Worm (Caenorhabditis elegans) whole organism, L2 larva: ENCODE measurements around the gene pitr-5.

Experiments used
- aly-2 ChIP-seq: fragments of 150-350 bp; optimal IDR thresholded peaks from 2 replicates; lab custom pipeline; 2014; ENCODE audit warnings: missing biosample characterization, missing genetic modification characterization
- lin-13 ChIP-seq: fragments of 150-350 bp; optimal IDR thresholded peaks from 2 replicates; lab custom pipeline; 2014; ENCODE audit warnings: missing biosample characterization, missing genetic modification reagents, missing genetic modification characterization
- lsy-2 ChIP-seq, 2 experiments: fragments of 150-350 bp in 1 of 2; sonication (generic microtip) in 1 of 2; optimal IDR thresholded peaks; 2 replicates each; lab custom pipeline; 2014 to 2017; ENCODE audit warnings: missing biosample characterization in 2 of 2, missing genetic modification characterization in 2 of 2
- nhr-12 ChIP-seq: fragments of 150-350 bp; optimal IDR thresholded peaks from 2 replicates; lab custom pipeline; 2014; ENCODE audit warnings: missing biosample characterization, missing genetic modification characterization
- nhr-23 ChIP-seq: fragments of 150-350 bp; optimal IDR thresholded peaks from 2 replicates; lab custom pipeline; 2014; ENCODE audit warnings: missing biosample characterization, missing genetic modification reagents, missing genetic modification characterization
- skn-1 ChIP-seq: sonication (generic microtip); optimal IDR thresholded peaks from 2 replicates; lab custom pipeline; 2017; ENCODE audit warnings: missing biosample characterization, missing genetic modification characterization

DNA sequence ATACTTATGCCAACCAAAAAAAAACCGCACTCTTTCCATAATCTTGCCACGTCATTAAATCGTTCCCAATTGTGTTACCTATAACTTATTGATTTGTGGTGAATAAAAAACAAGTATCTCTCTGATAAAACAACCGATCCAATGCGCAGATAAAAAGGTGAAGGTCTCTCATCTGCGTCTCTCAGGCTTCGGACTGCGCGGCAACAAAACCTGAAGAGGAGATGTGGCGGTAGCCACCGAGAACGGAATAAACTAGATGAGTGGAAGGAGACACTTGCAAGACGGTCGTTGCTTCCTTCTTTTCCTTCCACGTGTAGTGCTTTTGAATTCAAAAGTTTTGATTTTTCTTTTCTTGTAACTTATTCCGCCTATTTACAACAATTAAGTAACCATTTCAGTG is 40.3 kb downstream of the pitr-5 start, which contains the start of gene fkb-3:
- TF ChIP-seq lsy-2 (tag; optimal IDR thresholded peaks at IDR 0.05; lab: Kevin White, UChicago) (no peak), lin-13 (GFP tag; lab: Kevin White, UChicago) (no peak), skn-1 (no peak), nhr-12 (tag; lab: Kevin White, UChicago) (no peak), aly-2 (no peak), nhr-23 (tag; lab: Kevin White, UChicago) (no peak)
